Worm (Caenorhabditis elegans) whole organism, L1 larva: Measurements from ENCODE around the gene Y39H10B.2.

Experiments
- C16A3.4 ChIP-seq: fragments of 150-350 bp; optimal IDR thresholded peaks from 2 replicates; lab custom pipeline; 2014; ENCODE audit warnings: missing biosample characterization, missing genetic modification characterization
- dpl-1 ChIP-seq, 3 experiments: fragments of 150-350 bp in 2 of 3; sonication (generic microtip) in 1 of 3; optimal IDR thresholded peaks; 2 replicates each; lab custom pipeline; 2014 to 2017; ENCODE audit warnings: missing biosample characterization in 3 of 3, missing genetic modification characterization in 3 of 3, missing genetic modification reagents in 3 of 3
- efl-3 ChIP-seq: fragments of 200-800 bp; sonication (Bioruptor generic); optimal IDR thresholded peaks from 2 replicates; lab custom pipeline; 2018; ENCODE audit warnings: mild to moderate bottlenecking, missing genetic modification characterization, missing compliant biosample characterization
- mep-1 ChIP-seq: fragments of 150-350 bp; optimal IDR thresholded peaks from 2 replicates; lab custom pipeline; 2014; ENCODE audit warnings: missing biosample characterization, missing genetic modification characterization
- nhr-20 ChIP-seq: sonication (generic microtip); optimal IDR thresholded peaks from 2 replicates; lab custom pipeline; 2016; ENCODE audit warnings: mild to moderate bottlenecking, missing genetic modification characterization, missing compliant biosample characterization
- nhr-237 ChIP-seq: fragments of 150-350 bp; optimal IDR thresholded peaks from 2 replicates; lab custom pipeline; 2014; ENCODE audit warnings: missing biosample characterization, missing genetic modification characterization
- snpc-4 ChIP-seq: fragments of 150-350 bp; optimal IDR thresholded peaks from 2 replicates; lab custom pipeline; 2014; ENCODE audit warnings: missing biosample characterization, missing genetic modification characterization
- sox-4 ChIP-seq: sonication (generic microtip); optimal IDR thresholded peaks from 2 replicates; lab custom pipeline; 2016; ENCODE audit warnings: missing genetic modification characterization, missing compliant biosample characterization
- unc-62 ChIP-seq: fragments of 150-350 bp; optimal IDR thresholded peaks from 2 replicates; lab custom pipeline; 2014; ENCODE audit warnings: missing biosample characterization, missing genetic modification reagents, missing genetic modification characterization
- unc-86 ChIP-seq: sonication (generic microtip); optimal IDR thresholded peaks from 2 replicates; lab custom pipeline; 2016; ENCODE audit warnings: missing genetic modification characterization, missing compliant biosample characterization
- ztf-4 ChIP-seq: fragments of 150-350 bp; optimal IDR thresholded peaks from 2 replicates; lab custom pipeline; 2014; ENCODE audit warnings: missing biosample characterization, missing genetic modification characterization

DNA sequence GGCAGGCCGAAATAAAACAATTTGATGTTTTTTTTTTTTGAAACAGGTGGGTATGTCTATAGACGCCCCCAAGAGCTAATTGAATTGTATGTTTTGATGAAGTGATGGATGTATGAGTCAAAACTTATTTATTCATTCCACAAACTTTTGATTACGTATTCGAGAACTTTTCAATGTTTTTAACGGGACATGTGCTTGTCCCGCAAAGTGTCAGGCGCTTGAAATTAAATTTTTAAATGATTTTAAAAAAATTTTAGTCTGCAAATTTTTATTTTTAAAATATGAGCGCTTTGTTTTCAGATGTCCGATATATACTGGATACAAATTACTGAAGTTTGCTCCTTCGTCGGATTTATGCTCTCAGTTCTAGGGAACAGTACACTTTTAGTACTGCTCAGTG is 19.1 kb upstream of the Y39H10B.2 start, which contains the start of gene str-114:
- no peak for TF ChIP-seq efl-3 (GFP tag; lab: Kevin White, UChicago)
- TF ChIP-seq dpl-1 (GFP tag; optimal IDR thresholded peaks at IDR 0.05; lab: Kevin White, UChicago), result no peak
- no peak for TF ChIP-seq mep-1 (tag; lab: Kevin White, UChicago)
- no peak for TF ChIP-seq C16A3.4
- no peak for TF ChIP-seq unc-86 (tag; lab: Kevin White, UChicago)
- TF ChIP-seq nhr-237 (tag; lab: Kevin White, UChicago), result no peak
- TF ChIP-seq unc-62 (GFP tag; lab: Kevin White, UChicago), result no peak
- TF ChIP-seq nhr-20 (tag; lab: Kevin White, UChicago), result no peak
- TF ChIP-seq sox-4 (tag; lab: Kevin White, UChicago), result no peak
- no peak for TF ChIP-seq ztf-4 (tag; lab: Kevin White, UChicago)
- TF ChIP-seq snpc-4 (tag; lab: Kevin White, UChicago), result no peak
